Worm (Caenorhabditis elegans) whole organism, L3 larva: ENCODE measurements around the gene letm-1.

Source experiments
- R02D3.7 ChIP-seq: fragments of 150-350 bp; optimal IDR thresholded peaks from 2 replicates; lab custom pipeline; 2014; ENCODE audit warnings: missing biosample characterization, missing genetic modification characterization
- ZK546.5 ChIP-seq: sonication (generic microtip); optimal IDR thresholded peaks from 2 replicates; lab custom pipeline; 2017; ENCODE audit warnings: missing biosample characterization, missing genetic modification characterization
- aly-2 ChIP-seq: fragments of 150-350 bp; optimal IDR thresholded peaks from 2 replicates; lab custom pipeline; 2014; ENCODE audit warnings: missing biosample characterization, missing genetic modification characterization
- ama-1 ChIP-seq: fragments of 150-350 bp; optimal IDR thresholded peaks from 2 replicates; lab custom pipeline; 2018
- ceh-16 ChIP-seq: sonication (generic microtip); optimal IDR thresholded peaks from 2 replicates; lab custom pipeline; 2017; ENCODE audit warnings: missing biosample characterization, missing genetic modification characterization
- ceh-28 ChIP-seq: fragments of 150-350 bp; optimal IDR thresholded peaks from 2 replicates; lab custom pipeline; 2014; ENCODE audit warnings: missing biosample characterization, missing genetic modification reagents, missing genetic modification characterization
- ceh-82 ChIP-seq: fragments of 150-350 bp; optimal IDR thresholded peaks from 2 replicates; lab custom pipeline; 2014; ENCODE audit warnings: missing biosample characterization, missing genetic modification characterization
- ceh-9 ChIP-seq: sonication (generic microtip); optimal IDR thresholded peaks from 2 replicates; lab custom pipeline; 2018; ENCODE audit warnings: missing biosample characterization, missing genetic modification characterization
- daf-12 ChIP-seq: fragments of 150-350 bp; optimal IDR thresholded peaks from 2 replicates; lab custom pipeline; 2014; ENCODE audit warnings: missing biosample characterization, missing genetic modification reagents, missing genetic modification characterization
- egl-27 ChIP-seq: sonication (generic microtip); optimal IDR thresholded peaks from 4 replicates; lab custom pipeline; 2017; ENCODE audit warnings: missing biosample characterization, missing genetic modification reagents, missing genetic modification characterization
- egl-5 ChIP-seq: fragments of 150-350 bp; optimal IDR thresholded peaks from 2 replicates; lab custom pipeline; 2017; ENCODE audit warnings: missing biosample characterization, missing genetic modification reagents, missing genetic modification characterization, inconsistent platforms
- elt-1 ChIP-seq: fragments of 150-350 bp; optimal IDR thresholded peaks from 2 replicates; lab custom pipeline; 2014; ENCODE audit warnings: missing biosample characterization, missing genetic modification characterization
- elt-2 ChIP-seq: sonication (generic microtip); optimal IDR thresholded peaks from 2 replicates; lab custom pipeline; 2016; ENCODE audit warnings: missing genetic modification reagents, mild to moderate bottlenecking, missing genetic modification characterization, missing compliant biosample characterization
- elt-3 ChIP-seq, 3 experiments: fragments of 150-350 bp in 1 of 3; sonication (generic microtip) in 2 of 3; optimal IDR thresholded peaks; 2 replicates in 2 of 3; 4 replicates in 1 of 3; lab custom pipeline; 2014 to 2017; ENCODE audit warnings: missing biosample characterization in 3 of 3, missing genetic modification characterization in 3 of 3
- eor-1 ChIP-seq, 2 experiments: fragments of 150-350 bp; optimal IDR thresholded peaks; 2 replicates each; lab custom pipeline; 2014 to 2018; ENCODE audit warnings: missing biosample characterization in 2 of 2, missing genetic modification characterization in 2 of 2
- fkh-10 ChIP-seq: sonication (generic microtip); optimal IDR thresholded peaks from 2 replicates; lab custom pipeline; 2017; ENCODE audit warnings: missing biosample characterization, missing genetic modification reagents, missing genetic modification characterization
- fkh-2 ChIP-seq: fragments of 150-350 bp; optimal IDR thresholded peaks from 2 replicates; lab custom pipeline; 2014; ENCODE audit warnings: missing biosample characterization, missing genetic modification reagents, missing genetic modification characterization
- fos-1 ChIP-seq: fragments of 150-350 bp; optimal IDR thresholded peaks from 2 replicates; lab custom pipeline; 2014; ENCODE audit warnings: missing biosample characterization, missing genetic modification characterization
- hmg-11 ChIP-seq: sonication (generic microtip); optimal IDR thresholded peaks from 2 replicates; lab custom pipeline; 2016; ENCODE audit warnings: missing genetic modification characterization, missing compliant biosample characterization
- jun-1 ChIP-seq: fragments of 150-350 bp; optimal IDR thresholded peaks from 2 replicates; lab custom pipeline; 2014; ENCODE audit warnings: missing biosample characterization, missing genetic modification reagents, missing genetic modification characterization
- lin-15B ChIP-seq: fragments of 150-350 bp; optimal IDR thresholded peaks from 2 replicates; lab custom pipeline; 2014; ENCODE audit warnings: missing biosample characterization, missing genetic modification characterization
- lin-39 ChIP-seq: fragments of 150-350 bp; optimal IDR thresholded peaks from 2 replicates; lab custom pipeline; 2018; ENCODE audit warnings: missing biosample characterization, missing genetic modification reagents, missing genetic modification characterization
- lsy-12 ChIP-seq: sonication (generic microtip); optimal IDR thresholded peaks from 2 replicates; lab custom pipeline; 2016; ENCODE audit warnings: mild to moderate bottlenecking, missing genetic modification characterization, missing compliant biosample characterization
- mdl-1 ChIP-seq: fragments of 150-350 bp; optimal IDR thresholded peaks from 2 replicates; lab custom pipeline; 2014; ENCODE audit warnings: missing biosample characterization, missing genetic modification characterization
- mml-1 ChIP-seq: fragments of 150-350 bp; sonication (generic microtip); optimal IDR thresholded peaks from 3 replicates; lab custom pipeline; 2014; ENCODE audit warnings: missing biosample characterization, missing genetic modification characterization
- nfya-1 ChIP-seq: sonication (generic microtip); optimal IDR thresholded peaks from 2 replicates; lab custom pipeline; 2017; ENCODE audit warnings: missing genetic modification characterization, mild to moderate bottlenecking, missing compliant biosample characterization, antibody characterized with exemption, moderate library complexity; ENCODE audit not compliant: insufficient read depth
- nhr-11 ChIP-seq: fragments of 150-350 bp; optimal IDR thresholded peaks from 2 replicates; lab custom pipeline; 2014; ENCODE audit warnings: missing biosample characterization, missing genetic modification characterization
- nhr-12 ChIP-seq: fragments of 150-350 bp; optimal IDR thresholded peaks from 2 replicates; lab custom pipeline; 2014; ENCODE audit warnings: missing biosample characterization, missing genetic modification characterization
- nhr-23 ChIP-seq: fragments of 150-350 bp; optimal IDR thresholded peaks from 2 replicates; lab custom pipeline; 2014; ENCODE audit warnings: missing biosample characterization, missing genetic modification reagents, missing genetic modification characterization
- nhr-237 ChIP-seq: fragments of 150-350 bp; optimal IDR thresholded peaks from 2 replicates; lab custom pipeline; 2014; ENCODE audit warnings: missing biosample characterization, missing genetic modification characterization
- nhr-25 ChIP-seq: sonication (generic microtip); optimal IDR thresholded peaks from 2 replicates; lab custom pipeline; 2017; ENCODE audit warnings: missing biosample characterization, missing genetic modification characterization
- nhr-28 ChIP-seq: fragments of 150-350 bp; optimal IDR thresholded peaks from 2 replicates; lab custom pipeline; 2014; ENCODE audit warnings: missing biosample characterization, missing genetic modification characterization
- nhr-43 ChIP-seq: sonication (generic microtip); optimal IDR thresholded peaks from 2 replicates; lab custom pipeline; 2016; ENCODE audit warnings: mild to moderate bottlenecking, missing genetic modification characterization, missing compliant biosample characterization; ENCODE audit not compliant: poor library complexity, severe bottlenecking
- nhr-67 ChIP-seq: fragments of 150-350 bp; optimal IDR thresholded peaks from 2 replicates; lab custom pipeline; 2014; ENCODE audit warnings: missing biosample characterization, missing genetic modification characterization
- nhr-76 ChIP-seq: fragments of 150-350 bp; sonication (generic microtip); optimal IDR thresholded peaks from 5 replicates; lab custom pipeline; 2014; ENCODE audit warnings: missing biosample characterization, missing genetic modification characterization
- nhr-77 ChIP-seq: fragments of 150-350 bp; optimal IDR thresholded peaks from 2 replicates; lab custom pipeline; 2014; ENCODE audit warnings: missing biosample characterization, missing genetic modification characterization
- pha-4 ChIP-seq: fragments of 150-350 bp; optimal IDR thresholded peaks from 2 replicates; lab custom pipeline; 2014; ENCODE audit warnings: missing biosample characterization, missing genetic modification reagents, missing genetic modification characterization
- pqm-1 ChIP-seq: fragments of 150-350 bp; optimal IDR thresholded peaks from 2 replicates; lab custom pipeline; 2017; ENCODE audit warnings: missing biosample characterization, missing genetic modification characterization, inconsistent platforms
- sea-2 ChIP-seq: fragments of 150-350 bp; sonication (generic microtip); optimal IDR thresholded peaks from 4 replicates; lab custom pipeline; 2014; ENCODE audit warnings: missing biosample characterization, missing genetic modification reagents, missing genetic modification characterization
- skn-1 ChIP-seq: fragments of 150-350 bp; optimal IDR thresholded peaks from 2 replicates; lab custom pipeline; 2014; ENCODE audit warnings: missing biosample characterization, missing genetic modification characterization
- snpc-4 ChIP-seq: fragments of 150-350 bp; optimal IDR thresholded peaks from 2 replicates; lab custom pipeline; 2014; ENCODE audit warnings: missing biosample characterization, missing genetic modification characterization
- tbx-2 ChIP-seq: sonication (generic microtip); optimal IDR thresholded peaks from 2 replicates; lab custom pipeline; 2016; ENCODE audit warnings: mild to moderate bottlenecking, missing genetic modification characterization, missing compliant biosample characterization
- unc-39 ChIP-seq: sonication (generic microtip); optimal IDR thresholded peaks from 4 replicates; lab custom pipeline; 2017; ENCODE audit warnings: missing biosample characterization, missing genetic modification characterization
- unc-62 ChIP-seq: fragments of 150-350 bp; sonication (generic microtip); optimal IDR thresholded peaks from 4 replicates; lab custom pipeline; 2014; ENCODE audit warnings: missing biosample characterization, missing genetic modification reagents, missing genetic modification characterization
- zag-1 ChIP-seq: fragments of 150-350 bp; optimal IDR thresholded peaks from 2 replicates; lab custom pipeline; 2014; ENCODE audit warnings: missing biosample characterization, missing genetic modification characterization
- ztf-11 ChIP-seq: fragments of 150-350 bp; optimal IDR thresholded peaks from 2 replicates; lab custom pipeline; 2014; ENCODE audit warnings: missing biosample characterization, missing genetic modification characterization
- ztf-4 ChIP-seq: fragments of 150-350 bp; optimal IDR thresholded peaks from 2 replicates; lab custom pipeline; 2014; ENCODE audit warnings: missing biosample characterization, missing genetic modification characterization

Gene letm-1

ce11 chrV:13656346-13657254, 4.5 kb upstream of the letm-1 start:
- TF ChIP-seq jun-1 (tag; lab: Kevin White, UChicago) (peak; percentile 52), nhr-77 (no peak), unc-62 (GFP tag; lab: Kevin White, UChicago) (peak; percentile 95), nhr-25 (tag; lab: Kevin White, UChicago) (peak; percentile 98), nhr-12 (tag; lab: Kevin White, UChicago) (no peak), nhr-43 (tag; lab: Kevin White, UChicago) (peak; percentile 91), mml-1 (tag; lab: Kevin White, UChicago) (no peak), nfya-1 (tag; lab: Kevin White, UChicago) (peak; percentile 39), tbx-2 (tag; lab: Kevin White, UChicago) (peak; percentile 24), ceh-16 (no peak), egl-5 (tag; lab: Kevin White, UChicago) (no peak), pha-4 (tag; lab: Kevin White, UChicago) (peak; percentile 52), eor-1 (tag; optimal IDR thresholded peaks at IDR 0.05; lab: Kevin White, UChicago) (no peak), snpc-4 (no peak), daf-12 (tag; lab: Kevin White, UChicago) (no peak), lsy-12 (tag; lab: Kevin White, UChicago) (peak; percentile 69), ZK546.5 (tag; lab: Kevin White, UChicago) (no peak), ceh-82 (no peak), elt-3 (tag; optimal IDR thresholded peaks at IDR 0.05; lab: Kevin White, UChicago) (peak in 1 of 3 experiments; percentile 79), nhr-67 (no peak), elt-1 (tag; lab: Kevin White, UChicago) (no peak), zag-1 (tag; lab: Kevin White, UChicago) (no peak), egl-27 (peak; percentile 25), lin-15B (tag; lab: Kevin White, UChicago) (no peak), ama-1 (peak; percentile 95), nhr-28 (peak; percentile 45), fos-1 (tag; lab: Kevin White, UChicago) (no peak), lin-39 (peak; percentile 47), unc-39 (tag; lab: Kevin White, UChicago) (no peak), elt-2 (tag; lab: Kevin White, UChicago) (peak; percentile 95), ztf-4 (tag; lab: Kevin White, UChicago) (no peak), ztf-11 (no peak), nhr-11 (tag; lab: Kevin White, UChicago) (no peak), skn-1 (tag; lab: Kevin White, UChicago) (no peak), hmg-11 (tag; lab: Kevin White, UChicago) (no peak), ceh-9 (tag; lab: Kevin White, UChicago) (no peak), fkh-10 (GFP tag; lab: Kevin White, UChicago) (no peak), nhr-76 (tag; lab: Kevin White, UChicago) (no peak), fkh-2 (no peak), nhr-23 (tag; lab: Kevin White, UChicago) (peak; percentile 94), nhr-237 (tag; lab: Kevin White, UChicago) (no peak), R02D3.7 (peak; percentile 23), ceh-28 (tag; lab: Kevin White, UChicago) (peak; percentile 45), pqm-1 (tag; lab: Kevin White, UChicago) (peak; percentile 77), aly-2 (tag; lab: Kevin White, UChicago) (no peak), sea-2 (GFP tag; lab: Kevin White, UChicago) (no peak), mdl-1 (tag; lab: Kevin White, UChicago) (no peak)
